Worm (Caenorhabditis elegans) whole organism, L3 larva: ENCODE results near the gene F59D12.2.

Source experiments
- ceh-82 ChIP-seq: fragments of 150-350 bp; optimal IDR thresholded peaks from 2 replicates; lab custom pipeline; 2014; ENCODE audit warnings: missing biosample characterization, missing genetic modification characterization
- ceh-9 ChIP-seq: sonication (generic microtip); optimal IDR thresholded peaks from 2 replicates; lab custom pipeline; 2018; ENCODE audit warnings: missing biosample characterization, missing genetic modification characterization
- lin-15B ChIP-seq: fragments of 150-350 bp; optimal IDR thresholded peaks from 2 replicates; lab custom pipeline; 2014; ENCODE audit warnings: missing biosample characterization, missing genetic modification characterization
- lin-39 ChIP-seq: fragments of 150-350 bp; optimal IDR thresholded peaks from 2 replicates; lab custom pipeline; 2018; ENCODE audit warnings: missing biosample characterization, missing genetic modification reagents, missing genetic modification characterization
- mdl-1 ChIP-seq: fragments of 150-350 bp; optimal IDR thresholded peaks from 2 replicates; lab custom pipeline; 2014; ENCODE audit warnings: missing biosample characterization, missing genetic modification characterization
- nhr-11 ChIP-seq: fragments of 150-350 bp; optimal IDR thresholded peaks from 2 replicates; lab custom pipeline; 2014; ENCODE audit warnings: missing biosample characterization, missing genetic modification characterization
- nhr-77 ChIP-seq: fragments of 150-350 bp; optimal IDR thresholded peaks from 2 replicates; lab custom pipeline; 2014; ENCODE audit warnings: missing biosample characterization, missing genetic modification characterization
- skn-1 ChIP-seq: fragments of 150-350 bp; optimal IDR thresholded peaks from 2 replicates; lab custom pipeline; 2014; ENCODE audit warnings: missing biosample characterization, missing genetic modification characterization
- snpc-4 ChIP-seq: fragments of 150-350 bp; optimal IDR thresholded peaks from 2 replicates; lab custom pipeline; 2014; ENCODE audit warnings: missing biosample characterization, missing genetic modification characterization
- tbx-2 ChIP-seq: sonication (generic microtip); optimal IDR thresholded peaks from 2 replicates; lab custom pipeline; 2016; ENCODE audit warnings: mild to moderate bottlenecking, missing genetic modification characterization, missing compliant biosample characterization
- unc-62 ChIP-seq: fragments of 150-350 bp; sonication (generic microtip); optimal IDR thresholded peaks from 4 replicates; lab custom pipeline; 2014; ENCODE audit warnings: missing biosample characterization, missing genetic modification reagents, missing genetic modification characterization

DNA sequence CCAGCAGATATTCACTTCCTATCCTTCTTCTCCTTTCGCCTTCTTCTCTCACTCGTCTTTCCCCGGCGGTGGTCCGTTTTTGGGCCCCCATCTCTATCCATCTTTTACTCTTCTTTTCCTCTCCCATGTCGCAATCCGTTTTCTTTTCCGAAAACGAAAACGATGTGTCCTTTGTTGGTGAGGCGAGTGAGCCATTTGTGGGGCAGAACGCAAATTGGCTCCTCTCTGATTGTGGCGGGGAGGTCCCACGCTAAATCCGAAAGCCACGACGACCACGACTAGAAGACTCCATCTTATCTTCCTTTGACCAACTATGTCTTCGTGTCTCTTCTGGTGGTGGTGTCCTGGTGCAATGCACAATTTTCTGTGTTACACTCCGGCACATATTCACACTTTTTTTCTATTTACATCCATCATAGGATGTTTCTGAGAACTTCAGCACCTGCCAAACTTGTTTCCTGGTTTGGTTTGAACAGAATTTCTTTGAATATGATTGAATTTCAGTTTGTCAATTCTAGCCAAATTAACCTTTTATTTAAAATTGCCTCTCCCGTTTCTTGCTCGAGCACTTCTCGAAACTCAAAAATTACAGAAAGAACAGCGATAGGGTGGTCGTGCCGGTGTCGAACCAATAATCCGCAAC, 9.2 kb downstream of the F59D12.2 start, which contains the start of gene pcdr-1:
- TF ChIP-seq tbx-2 (tag; lab: Kevin White, UChicago): no peak
- no peak for TF ChIP-seq lin-15B (tag; lab: Kevin White, UChicago)
- TF ChIP-seq snpc-4 (tag; lab: Kevin White, UChicago): no peak
- no peak for TF ChIP-seq lin-39
- TF ChIP-seq unc-62 (GFP tag; lab: Kevin White, UChicago): no peak
- TF ChIP-seq skn-1: no peak
- no peak for TF ChIP-seq mdl-1
- no peak for TF ChIP-seq ceh-82 (tag; lab: Kevin White, UChicago)
- TF ChIP-seq ceh-9 (tag; lab: Kevin White, UChicago): no peak
- no peak for TF ChIP-seq nhr-11 (tag; lab: Kevin White, UChicago)
- no peak for TF ChIP-seq nhr-77 (tag; lab: Kevin White, UChicago)
